Fruit fly (Drosophila melanogaster) whole organism, embryonic: Measurements from ENCODE around the gene CG33127.

Experiments used
- Aef1 ChIP-seq: fragments of 200-800 bp; sonication (Bioruptor generic); IDR thresholded peaks from 3 replicates; pipeline ENCODE4 v1.3.6; 2022; ENCODE audit warnings: missing biosample characterization, missing genetic modification characterization
- Atf3 ChIP-seq: fragments of 200-800 bp; sonication (Bioruptor generic); optimal IDR thresholded peaks from 3 replicates; lab custom pipeline; 2016; ENCODE audit warnings: missing biosample characterization, missing genetic modification characterization
- Blimp-1 ChIP-seq: fragments of 200-800 bp; sonication (Bioruptor generic); optimal IDR thresholded peaks from 3 replicates; lab custom pipeline; 2018; ENCODE audit warnings: missing biosample characterization, missing genetic modification characterization, mild to moderate bottlenecking, moderate library complexity, missing genetic modification reagents
- CG10209 ChIP-seq: fragments of 200-800 bp; sonication (Bioruptor generic); optimal IDR thresholded peaks from 3 replicates; lab custom pipeline; 2017; ENCODE audit warnings: missing biosample characterization, mild to moderate bottlenecking, missing genetic modification characterization, missing genetic modification reagents
- CG10267 ChIP-seq: fragments of 200-800 bp; sonication (Bioruptor generic); optimal IDR thresholded peaks from 2 replicates; lab custom pipeline; 2018; ENCODE audit warnings: missing biosample characterization, mild to moderate bottlenecking, missing genetic modification characterization, moderate library complexity
- CG10462 ChIP-seq: fragments of 200-800 bp; sonication (Bioruptor generic); optimal IDR thresholded peaks from 2 replicates; lab custom pipeline; 2016; ENCODE audit warnings: missing biosample characterization, missing genetic modification characterization
- CG12071 ChIP-seq: fragments of 200-800 bp; sonication (Bioruptor generic); optimal IDR thresholded peaks from 3 replicates; lab custom pipeline; 2018; ENCODE audit warnings: missing biosample characterization, mild to moderate bottlenecking, missing genetic modification characterization
- CG12744 ChIP-seq: fragments of 200-800 bp; sonication (Bioruptor generic); optimal IDR thresholded peaks from 2 replicates; lab custom pipeline; 2016; ENCODE audit warnings: missing biosample characterization, missing genetic modification characterization
- CG14667 ChIP-seq: fragments of 200-800 bp; sonication (Bioruptor generic); IDR thresholded peaks from 2 replicates; pipeline ENCODE4 v1.3.6; 2022; ENCODE audit warnings: missing biosample characterization, missing genetic modification characterization
- CG15011 ChIP-seq: fragments of 200-800 bp; sonication (Bioruptor generic); optimal IDR thresholded peaks from 3 replicates; lab custom pipeline; 2018; ENCODE audit warnings: missing biosample characterization, mild to moderate bottlenecking, missing genetic modification characterization
- CG15601 ChIP-seq: fragments of 200-800 bp; sonication (Bioruptor generic); optimal IDR thresholded peaks from 3 replicates; lab custom pipeline; 2019; ENCODE audit warnings: missing biosample characterization, mild to moderate bottlenecking, missing genetic modification characterization, moderate library complexity
- CG17912 ChIP-seq: fragments of 200-800 bp; sonication (Bioruptor generic); optimal IDR thresholded peaks from 2 replicates; lab custom pipeline; 2018; ENCODE audit warnings: missing biosample characterization, mild to moderate bottlenecking, missing genetic modification characterization
- CG2199 ChIP-seq: fragments of 200-800 bp; sonication (Bioruptor generic); IDR thresholded peaks from 3 replicates; pipeline ENCODE4 v1.3.6; 2022; ENCODE audit warnings: missing biosample characterization, missing genetic modification characterization
- CG30020 ChIP-seq: fragments of 200-800 bp; optimal IDR thresholded peaks from 2 replicates; lab custom pipeline; 2019; ENCODE audit warnings: missing biosample characterization, mild to moderate bottlenecking, missing genetic modification characterization, moderate library complexity
- CG3281 ChIP-seq: fragments of 200-800 bp; sonication (Bioruptor generic); optimal IDR thresholded peaks from 3 replicates; lab custom pipeline; 2017; ENCODE audit warnings: missing biosample characterization, mild to moderate bottlenecking, missing genetic modification characterization
- CG33213 ChIP-seq: fragments of 200-800 bp; sonication (Bioruptor generic); optimal IDR thresholded peaks from 3 replicates; lab custom pipeline; 2016; ENCODE audit warnings: missing biosample characterization, missing genetic modification characterization
- CG34422 ChIP-seq: fragments of 200-800 bp; sonication (Bioruptor generic); IDR thresholded peaks from 3 replicates; pipeline ENCODE4 v1.3.6; 2022; ENCODE audit warnings: missing biosample characterization, missing genetic modification characterization
- CG6254 ChIP-seq: fragments of 200-800 bp; sonication (Bioruptor generic); optimal IDR thresholded peaks from 3 replicates; lab custom pipeline; 2017; ENCODE audit warnings: mild to moderate bottlenecking, missing biosample characterization, missing genetic modification reagents, missing genetic modification characterization
- CG7786 ChIP-seq: fragments of 200-800 bp; sonication (Bioruptor generic); optimal IDR thresholded peaks from 2 replicates; lab custom pipeline; 2016; ENCODE audit warnings: missing biosample characterization, missing genetic modification characterization
- CG8478 ChIP-seq: fragments of >200 bp; optimal IDR thresholded peaks from 2 replicates; lab custom pipeline; 2018
- CG9437 ChIP-seq: fragments of 200-800 bp; sonication (Bioruptor generic); optimal IDR thresholded peaks from 2 replicates; lab custom pipeline; 2018; ENCODE audit warnings: missing biosample characterization, mild to moderate bottlenecking, missing genetic modification characterization
- Camta ChIP-seq: fragments of 200-800 bp; sonication (Bioruptor generic); optimal IDR thresholded peaks from 2 replicates; lab custom pipeline; 2016; ENCODE audit warnings: missing biosample characterization, missing genetic modification characterization
- Dp ChIP-seq: fragments of 200-800 bp; sonication (Bioruptor generic); optimal IDR thresholded peaks from 2 replicates; lab custom pipeline; 2018; ENCODE audit warnings: missing biosample characterization, mild to moderate bottlenecking, missing genetic modification characterization, moderate library complexity
- H15 ChIP-seq: fragments of 200-800 bp; sonication (Bioruptor generic); IDR thresholded peaks from 3 replicates; pipeline ENCODE4 v1.3.6; 2022; ENCODE audit warnings: missing biosample characterization, missing genetic modification characterization
- H2.0 ChIP-seq: fragments of 200-800 bp; sonication (Bioruptor generic); IDR thresholded peaks from 2 replicates; pipeline ENCODE4 v1.3.6; 2022; ENCODE audit warnings: missing biosample characterization, missing genetic modification characterization
- Lim3 ChIP-seq: fragments of 200-800 bp; sonication (Bioruptor generic); IDR thresholded peaks from 2 replicates; pipeline ENCODE4 v1.3.6; 2022; ENCODE audit warnings: missing biosample characterization, missing genetic modification characterization
- Meics ChIP-seq: fragments of 200-800 bp; sonication (Bioruptor generic); optimal IDR thresholded peaks from 2 replicates; lab custom pipeline; 2017; ENCODE audit warnings: missing biosample characterization, mild to moderate bottlenecking, missing genetic modification characterization
- NC2α ChIP-seq: fragments of 200-800 bp; sonication (Bioruptor generic); optimal IDR thresholded peaks from 2 replicates; lab custom pipeline; 2016; ENCODE audit warnings: missing biosample characterization, missing genetic modification characterization
- NFAT ChIP-seq: fragments of 200-800 bp; sonication (Bioruptor generic); IDR thresholded peaks from 2 replicates; pipeline ENCODE4 v1.3.6; 2022; ENCODE audit warnings: missing biosample characterization, missing genetic modification characterization
- Nf-YA ChIP-seq: fragments of 200-800 bp; sonication (Bioruptor generic); IDR thresholded peaks from 2 replicates; pipeline ENCODE4 v1.3.6; 2022; ENCODE audit warnings: missing biosample characterization, missing genetic modification characterization
- Poxn ChIP-seq: fragments of 200-800 bp; sonication (Bioruptor generic); IDR thresholded peaks from 2 replicates; pipeline ENCODE4 v1.3.6; 2022; ENCODE audit warnings: missing biosample characterization, missing genetic modification characterization
- Rx ChIP-seq: fragments of 200-800 bp; sonication (Bioruptor generic); IDR thresholded peaks from 2 replicates; pipeline ENCODE4 v1.3.6; 2022; ENCODE audit warnings: missing biosample characterization, missing genetic modification characterization
- Tbp ChIP-seq: fragments of >200 bp; optimal IDR thresholded peaks from 2 replicates; lab custom pipeline; 2018; ENCODE audit warnings: missing biosample characterization, missing genetic modification characterization
- Trl ChIP-seq, 3 experiments: fragments of >200 bp in 2 of 3; fragments of 200-800 bp in 1 of 3; sonication (Bioruptor generic) in 1 of 3; optimal IDR thresholded peaks; 2 replicates in 1 of 3; 3 replicates in 2 of 3; lab custom pipeline; 2016 to 2017; ENCODE audit warnings: missing biosample characterization in 1 of 3, missing genetic modification characterization in 1 of 3
- amos ChIP-seq: fragments of 200-800 bp; sonication (Bioruptor generic); IDR thresholded peaks from 2 replicates; pipeline ENCODE4 v1.3.6; 2022; ENCODE audit warnings: missing biosample characterization, missing genetic modification characterization; ENCODE audit not compliant: partially characterized antibody
- dati ChIP-seq: fragments of 200-800 bp; sonication (Bioruptor generic); IDR thresholded peaks from 2 replicates; pipeline ENCODE4 v1.3.6; 2022; ENCODE audit warnings: missing biosample characterization, missing genetic modification characterization
- ewg ChIP-seq: fragments of 200-800 bp; sonication (Bioruptor generic); optimal IDR thresholded peaks from 3 replicates; lab custom pipeline; 2017; ENCODE audit warnings: mild to moderate bottlenecking, missing biosample characterization, missing genetic modification reagents, missing genetic modification characterization
- hbn ChIP-seq: fragments of 200-800 bp; sonication (Bioruptor generic); IDR thresholded peaks from 2 replicates; pipeline ENCODE4 v1.3.6; 2022; ENCODE audit warnings: missing biosample characterization, missing genetic modification characterization; ENCODE audit not compliant: partially characterized antibody
- kah ChIP-seq: fragments of 200-800 bp; sonication (Bioruptor generic); optimal IDR thresholded peaks from 2 replicates; lab custom pipeline; 2018; ENCODE audit warnings: missing biosample characterization, mild to moderate bottlenecking, missing genetic modification characterization
- lola ChIP-seq, 3 experiments: fragments of >200 bp in 2 of 3; fragments of 200-800 bp in 1 of 3; sonication (Bioruptor generic) in 1 of 3; optimal IDR thresholded peaks; 2 replicates each; lab custom pipeline; 2017 to 2019; ENCODE audit warnings: missing biosample characterization in 3 of 3, missing genetic modification characterization in 3 of 3, mild to moderate bottlenecking in 1 of 3, moderate library complexity in 1 of 3
- nom ChIP-seq: fragments of 200-800 bp; sonication (Bioruptor generic); optimal IDR thresholded peaks from 2 replicates; lab custom pipeline; 2017; ENCODE audit warnings: missing biosample characterization, missing genetic modification characterization, mild to moderate bottlenecking, moderate library complexity, missing genetic modification reagents
- odd ChIP-seq: fragments of 200-800 bp; sonication (Bioruptor generic); optimal IDR thresholded peaks from 2 replicates; lab custom pipeline; 2017; ENCODE audit warnings: missing biosample characterization, mild to moderate bottlenecking, missing genetic modification characterization
- phol ChIP-seq: fragments of 200-800 bp; sonication (Bioruptor generic); optimal IDR thresholded peaks from 3 replicates; lab custom pipeline; 2018; ENCODE audit warnings: missing biosample characterization, mild to moderate bottlenecking, missing genetic modification characterization, moderate library complexity
- psq ChIP-seq: fragments of 200-800 bp; sonication (Bioruptor generic); optimal IDR thresholded peaks from 2 replicates; lab custom pipeline; 2017; ENCODE audit warnings: missing biosample characterization, missing genetic modification characterization
- sr ChIP-seq: fragments of 200-800 bp; sonication (Bioruptor generic); IDR thresholded peaks from 3 replicates; pipeline ENCODE4 v1.3.6; 2022; ENCODE audit warnings: missing biosample characterization, missing genetic modification characterization
- stc ChIP-seq: fragments of 200-800 bp; sonication (Bioruptor generic); IDR thresholded peaks from 2 replicates; pipeline ENCODE4 v1.3.6; 2022; ENCODE audit warnings: missing biosample characterization, missing genetic modification characterization
- sug ChIP-seq: fragments of 200-800 bp; optimal IDR thresholded peaks from 2 replicates; lab custom pipeline; 2019; ENCODE audit warnings: missing biosample characterization, mild to moderate bottlenecking, missing genetic modification characterization, moderate library complexity
- vfl ChIP-seq: fragments of 200-800 bp; sonication (Bioruptor generic); optimal IDR thresholded peaks from 2 replicates; lab custom pipeline; 2016; ENCODE audit warnings: missing biosample characterization, missing genetic modification characterization
- zen ChIP-seq: fragments of 200-800 bp; sonication (Bioruptor generic); optimal IDR thresholded peaks from 3 replicates; lab custom pipeline; 2018; ENCODE audit warnings: missing biosample characterization, mild to moderate bottlenecking, missing genetic modification characterization, moderate library complexity
- zf30C ChIP-seq: fragments of 200-800 bp; sonication (Bioruptor generic); optimal IDR thresholded peaks from 3 replicates; lab custom pipeline; 2018; ENCODE audit warnings: missing biosample characterization, mild to moderate bottlenecking, missing genetic modification characterization
- zfh2 ChIP-seq: fragments of 200-800 bp; sonication (Bioruptor generic); optimal IDR thresholded peaks from 2 replicates; lab custom pipeline; 2016; ENCODE audit warnings: missing biosample characterization, missing genetic modification characterization

The CG33127 gene

dm6 chr2L:305646-306045, 16.3 kb upstream of the CG33127 start, which contains the start of gene Plc21C (continued):
- no peak for TF ChIP-seq CG2199 (GFP tag; lab: Robert Waterston, UW)
- peak; percentile 37 for TF ChIP-seq Camta (GFP tag; lab: Kevin White, UChicago)
- no peak for TF ChIP-seq CG6254
- TF ChIP-seq phol (tag; lab: Kevin White, UChicago) = peak; percentile 68
- TF ChIP-seq CG17912 = no peak
- no peak for TF ChIP-seq CG12744 (GFP tag; lab: Kevin White, UChicago)
- TF ChIP-seq Trl (optimal IDR thresholded peaks at IDR 0.05; lab: Kevin White, UChicago) = no peak
- no peak for TF ChIP-seq Trl (GFP tag; optimal IDR thresholded peaks at IDR 0.05; lab: Kevin White, UChicago)
- TF ChIP-seq vfl (GFP tag; lab: Kevin White, UChicago) = peak; percentile 42
- TF ChIP-seq CG14667 = no peak
- TF ChIP-seq CG7786 (GFP tag; lab: Kevin White, UChicago) = no peak
- peak; percentile 60 for TF ChIP-seq CG15601
- TF ChIP-seq zfh2 (GFP tag; lab: Kevin White, UChicago) = peak; percentile 33
- TF ChIP-seq sr (GFP tag; lab: Robert Waterston, UW) = no peak
- TF ChIP-seq CG3281 = peak; percentile 11
- TF ChIP-seq CG12071 = no peak
- TF ChIP-seq NC2α (GFP tag; lab: Kevin White, UChicago) = no peak
- peak; percentile 17 for TF ChIP-seq ewg
- peak; percentile 74 for TF ChIP-seq CG10267
- no peak for TF ChIP-seq Rx (GFP tag; lab: Robert Waterston, UW)
- peak; percentile 52 for TF ChIP-seq CG33213 (GFP tag; lab: Kevin White, UChicago)
- TF ChIP-seq hbn (GFP tag; lab: Robert Waterston, UW) = 0 out of 2 replicates have a peak, but pooled peaks have one; percentile 25
- TF ChIP-seq CG34422 (GFP tag; lab: Robert Waterston, UW) = 0 out of 3 replicates have a peak, but pooled peaks have one; percentile 46
- TF ChIP-seq Atf3 (GFP tag; lab: Kevin White, UChicago) = no peak
- peak in 1 of 3 experiments; percentile 22 for TF ChIP-seq lola (GFP tag; optimal IDR thresholded peaks at IDR 0.05; lab: Kevin White, UChicago)
- peak; percentile 20 for TF ChIP-seq Meics
- TF ChIP-seq Blimp-1 (GFP tag; lab: Kevin White, UChicago) = peak; percentile 24
- TF ChIP-seq CG8478 (lab: Kevin White, UChicago) = no peak
- TF ChIP-seq CG9437 (GFP tag; lab: Kevin White, UChicago) = peak; percentile 23
- peak; percentile 11 for TF ChIP-seq CG10209
- TF ChIP-seq amos = peak; percentile 31; the same call in 1 of the 2 replicates
- no peak for TF ChIP-seq Nf-YA (GFP tag; lab: Robert Waterston, UW)
- TF ChIP-seq CG10462 (GFP tag; lab: Kevin White, UChicago) = no peak
- TF ChIP-seq psq = no peak
- TF ChIP-seq H15 = no peak
- no peak for TF ChIP-seq Lim3 (GFP tag; lab: Robert Waterston, UW)
- 0 out of 2 replicates have a peak, but pooled peaks have one; percentile 29 for TF ChIP-seq NFAT (GFP tag; lab: Robert Waterston, UW)
- TF ChIP-seq stc = no peak
- TF ChIP-seq dati (GFP tag; lab: Robert Waterston, UW) = no peak
- no peak for TF ChIP-seq CG15011
- TF ChIP-seq kah = no peak
- peak; percentile 99 for TF ChIP-seq Dp
- TF ChIP-seq nom (GFP tag; lab: Kevin White, UChicago) = no peak
- TF ChIP-seq Poxn = no peak
- no peak for TF ChIP-seq zen (tag; lab: Kevin White, UChicago)
- peak; percentile 25 for TF ChIP-seq CG30020
- TF ChIP-seq sug (tag; lab: Kevin White, UChicago) = peak; percentile 71
- no peak for TF ChIP-seq Aef1 (GFP tag; lab: Robert Waterston, UW)
- TF ChIP-seq zf30C (GFP tag; lab: Kevin White, UChicago) = no peak
- no peak for TF ChIP-seq H2.0 (GFP tag; lab: Robert Waterston, UW)
- TF ChIP-seq Tbp (GFP tag; lab: Kevin White, UChicago) = no peak
- no peak for TF ChIP-seq odd (GFP tag; lab: Kevin White, UChicago)
